Worm (Caenorhabditis elegans) whole organism, L1 larva: ENCODE data around the gene C05C10.7.

Experiments used
- C04F5.9 ChIP-seq: sonication (generic microtip); optimal IDR thresholded peaks from 2 replicates; lab custom pipeline; 2016; ENCODE audit warnings: missing genetic modification characterization, missing compliant biosample characterization
- C16A3.4 ChIP-seq: fragments of 150-350 bp; optimal IDR thresholded peaks from 2 replicates; lab custom pipeline; 2014; ENCODE audit warnings: missing biosample characterization, missing genetic modification characterization
- C34B4.2 ChIP-seq: sonication (generic microtip); optimal IDR thresholded peaks from 2 replicates; lab custom pipeline; 2017; ENCODE audit warnings: mild to moderate bottlenecking, missing genetic modification characterization, missing compliant biosample characterization
- F16B12.6 ChIP-seq: fragments of 150-350 bp; optimal IDR thresholded peaks from 2 replicates; lab custom pipeline; 2014; ENCODE audit warnings: missing biosample characterization, missing genetic modification characterization
- Y116A8C.19 ChIP-seq: sonication (generic microtip); optimal IDR thresholded peaks from 2 replicates; lab custom pipeline; 2016; ENCODE audit warnings: missing compliant biosample characterization, missing genetic modification characterization, borderline replicate concordance
- blmp-1 ChIP-seq: fragments of 150-350 bp; optimal IDR thresholded peaks from 2 replicates; lab custom pipeline; 2014; ENCODE audit warnings: missing biosample characterization, missing genetic modification characterization
- ceh-8 ChIP-seq: fragments of 200-800 bp; sonication (Bioruptor generic); optimal IDR thresholded peaks from 2 replicates; lab custom pipeline; 2018; ENCODE audit warnings: mild to moderate bottlenecking, missing genetic modification characterization, moderate library complexity, missing compliant biosample characterization
- ceh-82 ChIP-seq, 3 experiments: fragments of 150-350 bp in 1 of 3; sonication (generic microtip) in 2 of 3; optimal IDR thresholded peaks; 2 replicates each; lab custom pipeline; 2014 to 2017; ENCODE audit warnings: missing biosample characterization in 3 of 3, missing genetic modification characterization in 3 of 3
- ceh-90 ChIP-seq: sonication (generic microtip); optimal IDR thresholded peaks from 2 replicates; lab custom pipeline; 2016; ENCODE audit warnings: missing genetic modification characterization, missing compliant biosample characterization
- ces-1 ChIP-seq: fragments of 150-350 bp; optimal IDR thresholded peaks from 2 replicates; lab custom pipeline; 2014; ENCODE audit warnings: missing biosample characterization, missing genetic modification reagents, missing genetic modification characterization
- dpl-1 ChIP-seq, 3 experiments: fragments of 150-350 bp in 2 of 3; sonication (generic microtip) in 1 of 3; optimal IDR thresholded peaks; 2 replicates each; lab custom pipeline; 2014 to 2017; ENCODE audit warnings: missing biosample characterization in 3 of 3, missing genetic modification characterization in 3 of 3, missing genetic modification reagents in 3 of 3
- dsc-1 ChIP-seq: sonication (generic microtip); optimal IDR thresholded peaks from 2 replicates; lab custom pipeline; 2016; ENCODE audit warnings: mild to moderate bottlenecking, missing genetic modification characterization, missing compliant biosample characterization
- elt-2 ChIP-seq: sonication (generic microtip); optimal IDR thresholded peaks from 2 replicates; lab custom pipeline; 2016; ENCODE audit warnings: missing genetic modification characterization, mild to moderate bottlenecking, inconsistent platforms, missing compliant biosample characterization, missing genetic modification reagents
- fkh-10 ChIP-seq: sonication (generic microtip); optimal IDR thresholded peaks from 2 replicates; lab custom pipeline; 2017; ENCODE audit warnings: missing biosample characterization, missing genetic modification reagents, missing genetic modification characterization
- hlh-17 ChIP-seq: fragments of 200-800 bp; sonication (Bioruptor generic); optimal IDR thresholded peaks from 2 replicates; lab custom pipeline; 2018; ENCODE audit warnings: missing genetic modification characterization, mild to moderate bottlenecking, missing compliant biosample characterization, moderate library complexity, borderline replicate concordance
- hlh-4 ChIP-seq: sonication (generic microtip); optimal IDR thresholded peaks from 2 replicates; lab custom pipeline; 2016; ENCODE audit warnings: mild to moderate bottlenecking, missing genetic modification characterization, missing compliant biosample characterization
- hpl-2 ChIP-seq: fragments of 150-350 bp; optimal IDR thresholded peaks from 2 replicates; lab custom pipeline; 2014; ENCODE audit warnings: missing biosample characterization, missing genetic modification reagents, missing genetic modification characterization
- irx-1 ChIP-seq: sonication (generic microtip); optimal IDR thresholded peaks from 2 replicates; lab custom pipeline; 2016; ENCODE audit warnings: missing genetic modification characterization, missing compliant biosample characterization
- jun-1 ChIP-seq: fragments of 150-350 bp; optimal IDR thresholded peaks from 2 replicates; lab custom pipeline; 2014; ENCODE audit warnings: missing biosample characterization, missing genetic modification reagents, missing genetic modification characterization
- lin-13 ChIP-seq: fragments of 150-350 bp; optimal IDR thresholded peaks from 2 replicates; lab custom pipeline; 2014; ENCODE audit warnings: missing biosample characterization, missing genetic modification reagents, missing genetic modification characterization
- lin-14 ChIP-seq: fragments of 200-800 bp; sonication (Bioruptor generic); optimal IDR thresholded peaks from 2 replicates; lab custom pipeline; 2018; ENCODE audit warnings: mild to moderate bottlenecking, missing genetic modification characterization, moderate library complexity, missing compliant biosample characterization
- lin-35 ChIP-seq, 2 experiments: fragments of 150-350 bp; optimal IDR thresholded peaks; 2 replicates each; lab custom pipeline; 2014; ENCODE audit warnings: missing biosample characterization in 2 of 2, missing genetic modification characterization in 2 of 2, missing genetic modification reagents in 2 of 2
- lin-39 ChIP-seq: fragments of 150-350 bp; optimal IDR thresholded peaks from 2 replicates; lab custom pipeline; 2014; ENCODE audit warnings: missing biosample characterization, missing genetic modification reagents, missing genetic modification characterization
- lir-3 ChIP-seq: sonication (generic microtip); optimal IDR thresholded peaks from 2 replicates; lab custom pipeline; 2016; ENCODE audit warnings: mild to moderate bottlenecking, missing genetic modification characterization, moderate library complexity, missing compliant biosample characterization; ENCODE audit not compliant: poor library complexity
- mab-9 ChIP-seq: fragments of 200-800 bp; sonication (Bioruptor generic); IDR thresholded peaks from 2 replicates; pipeline ENCODE4 v1.3.6; 2022; ENCODE audit warnings: missing genetic modification reagents, missing genetic modification characterization, missing compliant biosample characterization
- mdl-1 ChIP-seq, 2 experiments: fragments of 150-350 bp; optimal IDR thresholded peaks; 2 replicates each; lab custom pipeline; 2014 to 2017; ENCODE audit warnings: missing biosample characterization in 2 of 2, missing genetic modification characterization in 2 of 2, inconsistent platforms in 1 of 2
- nhr-11 ChIP-seq: fragments of 150-350 bp; optimal IDR thresholded peaks from 2 replicates; lab custom pipeline; 2014; ENCODE audit warnings: missing biosample characterization, missing genetic modification characterization
- nhr-19 ChIP-seq: fragments of 200-800 bp; sonication (Bioruptor generic); conservative IDR thresholded peaks from 2 replicates; pipeline ENCODE4 v1.3.6; 2022; ENCODE audit warnings: missing genetic modification characterization, missing compliant biosample characterization
- nhr-20 ChIP-seq: sonication (generic microtip); optimal IDR thresholded peaks from 2 replicates; lab custom pipeline; 2016; ENCODE audit warnings: mild to moderate bottlenecking, missing genetic modification characterization, missing compliant biosample characterization
- nhr-237 ChIP-seq: fragments of 150-350 bp; optimal IDR thresholded peaks from 2 replicates; lab custom pipeline; 2014; ENCODE audit warnings: missing biosample characterization, missing genetic modification characterization
- nhr-28 ChIP-seq: fragments of 150-350 bp; optimal IDR thresholded peaks from 2 replicates; lab custom pipeline; 2014; ENCODE audit warnings: missing biosample characterization, missing genetic modification characterization
- nhr-71 ChIP-seq: sonication (generic microtip); optimal IDR thresholded peaks from 2 replicates; lab custom pipeline; 2016; ENCODE audit warnings: mild to moderate bottlenecking, missing genetic modification characterization, moderate library complexity, missing compliant biosample characterization
- nhr-76 ChIP-seq: sonication (generic microtip); optimal IDR thresholded peaks from 2 replicates; lab custom pipeline; 2017; ENCODE audit warnings: missing biosample characterization, missing genetic modification characterization
- nhr-77 ChIP-seq: fragments of 150-350 bp; optimal IDR thresholded peaks from 2 replicates; lab custom pipeline; 2014; ENCODE audit warnings: missing biosample characterization, missing genetic modification characterization
- nhr-84 ChIP-seq: sonication (generic microtip); optimal IDR thresholded peaks from 2 replicates; lab custom pipeline; 2017; ENCODE audit warnings: missing biosample characterization, missing genetic modification characterization
- nhr-85 ChIP-seq: sonication (generic microtip); peaks from one replicate; lab custom pipeline; 2016; ENCODE audit warnings: missing genetic modification characterization, inconsistent platforms, missing compliant biosample characterization
- nhr-90 ChIP-seq: sonication (generic microtip); optimal IDR thresholded peaks from 2 replicates; lab custom pipeline; 2016; ENCODE audit warnings: mild to moderate bottlenecking, missing genetic modification characterization, missing compliant biosample characterization; ENCODE audit not compliant: poor library complexity
- pax-3 ChIP-seq: fragments of 200-800 bp; sonication (Bioruptor generic); optimal IDR thresholded peaks from 2 replicates; lab custom pipeline; 2018; ENCODE audit warnings: mild to moderate bottlenecking, missing genetic modification characterization, moderate library complexity, missing compliant biosample characterization
- rnt-1 ChIP-seq: sonication (generic microtip); optimal IDR thresholded peaks from 2 replicates; lab custom pipeline; 2016; ENCODE audit warnings: mild to moderate bottlenecking, missing genetic modification characterization, moderate library complexity, missing compliant biosample characterization
- skn-1 ChIP-seq: fragments of 150-350 bp; optimal IDR thresholded peaks from 2 replicates; lab custom pipeline; 2014; ENCODE audit warnings: missing biosample characterization, missing genetic modification characterization
- snu-23 ChIP-seq: sonication (generic microtip); optimal IDR thresholded peaks from 2 replicates; lab custom pipeline; 2016; ENCODE audit warnings: missing genetic modification characterization, missing compliant biosample characterization
- sup-37 ChIP-seq: fragments of 200-800 bp; sonication (Bioruptor generic); optimal IDR thresholded peaks from 2 replicates; lab custom pipeline; 2018; ENCODE audit warnings: mild to moderate bottlenecking, missing genetic modification characterization, missing compliant biosample characterization
- swsn-7 ChIP-seq: sonication (generic microtip); optimal IDR thresholded peaks from 2 replicates; lab custom pipeline; 2016; ENCODE audit warnings: missing genetic modification characterization, missing compliant biosample characterization
- tlp-1 ChIP-seq: fragments of 150-350 bp; optimal IDR thresholded peaks from 2 replicates; lab custom pipeline; 2014; ENCODE audit warnings: missing biosample characterization, missing genetic modification characterization
- unc-86 ChIP-seq: sonication (generic microtip); optimal IDR thresholded peaks from 2 replicates; lab custom pipeline; 2016; ENCODE audit warnings: missing genetic modification characterization, missing compliant biosample characterization
- zip-4 ChIP-seq: fragments of 200-800 bp; sonication (Bioruptor generic); optimal IDR thresholded peaks from 2 replicates; lab custom pipeline; 2018; ENCODE audit warnings: mild to moderate bottlenecking, missing genetic modification characterization, moderate library complexity, missing compliant biosample characterization
- ztf-11 ChIP-seq, 2 experiments: sonication (generic microtip); optimal IDR thresholded peaks; 2 replicates each; lab custom pipeline; 2016 to 2017; ENCODE audit warnings: missing genetic modification characterization in 2 of 2, missing biosample characterization in 1 of 2, missing compliant biosample characterization in 1 of 2

Gene C05C10.7

ce11 chrII:9933947-9934383 is 4.8 kb downstream of the C05C10.7 start (continued):
- no peak for TF ChIP-seq zip-4 (GFP tag; lab: Kevin White, UChicago)
- no peak for TF ChIP-seq C34B4.2
- TF ChIP-seq C16A3.4 (tag; lab: Kevin White, UChicago) = no peak
- TF ChIP-seq F16B12.6 (tag; lab: Kevin White, UChicago) = no peak
- TF ChIP-seq nhr-90 (tag; lab: Kevin White, UChicago) = peak; percentile 58
- TF ChIP-seq unc-86 (tag; lab: Kevin White, UChicago) = no peak
- TF ChIP-seq ztf-11 (tag; optimal IDR thresholded peaks at IDR 0.05; lab: Kevin White, UChicago) = no peak
- no peak; the same call in none of the 2 replicates for TF ChIP-seq nhr-19
- TF ChIP-seq lin-35 (GFP tag; optimal IDR thresholded peaks at IDR 0.05; lab: Kevin White, UChicago) = peak in 1 of 2 experiments; percentile 1
- TF ChIP-seq nhr-76 (tag; lab: Kevin White, UChicago) = no peak
- no peak for TF ChIP-seq ceh-90 (tag; lab: Kevin White, UChicago)
- TF ChIP-seq nhr-20 (tag; lab: Kevin White, UChicago) = peak; percentile 14
- TF ChIP-seq nhr-84 = no peak
- TF ChIP-seq snu-23 (GFP tag; lab: Kevin White, UChicago) = peak; percentile 48
- TF ChIP-seq nhr-11 (tag; lab: Kevin White, UChicago) = no peak
- TF ChIP-seq ces-1 (GFP tag; lab: Kevin White, UChicago) = no peak
- no peak for TF ChIP-seq ceh-82 (tag; optimal IDR thresholded peaks at IDR 0.05; lab: Kevin White, UChicago)
- peak; percentile 24 for TF ChIP-seq hlh-17 (GFP tag; lab: Kevin White, UChicago)
- no peak for TF ChIP-seq skn-1 (tag; lab: Kevin White, UChicago)
- TF ChIP-seq ceh-8 (GFP tag; lab: Kevin White, UChicago) = no peak
- no peak for TF ChIP-seq hpl-2 (GFP tag; lab: Kevin White, UChicago)
- TF ChIP-seq blmp-1 (tag; lab: Kevin White, UChicago) = no peak
- no peak for TF ChIP-seq swsn-7 (tag; lab: Kevin White, UChicago)

DNA sequence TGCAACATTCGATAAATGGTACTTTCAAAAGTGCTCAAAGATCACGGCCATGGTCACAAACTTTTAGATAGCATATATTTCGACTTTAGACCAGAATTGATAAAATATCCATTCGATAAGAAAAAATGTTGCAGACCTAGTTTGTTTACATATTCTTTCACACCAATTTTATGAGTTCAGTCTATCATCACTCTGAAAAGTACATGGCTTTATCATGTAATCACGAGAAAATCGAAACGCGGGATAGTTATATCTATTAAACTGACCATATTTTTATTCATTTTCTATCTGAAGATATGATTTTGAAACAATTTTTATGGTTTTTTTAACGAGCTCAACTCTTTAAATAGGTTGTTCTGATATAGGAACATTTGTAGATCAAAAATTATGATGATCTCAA is 7.3 kb downstream of the C05C10.7 start, which contains the start of gene pho-11:
Gene pho-11 (plus strand): TSS at position 374 of the 400 bp plus-strand sequence.
- TF ChIP-seq pax-3 (tag; lab: Kevin White, UChicago) = no peak
- no peak for TF ChIP-seq nhr-85 (tag; lab: Kevin White, UChicago)
- TF ChIP-seq dsc-1 (tag; lab: Kevin White, UChicago) = no peak
- TF ChIP-seq lin-39 (tag; lab: Kevin White, UChicago) = no peak
- no peak for TF ChIP-seq nhr-71
- TF ChIP-seq elt-2 (tag; lab: Kevin White, UChicago) = peak; percentile 64

DNA sequence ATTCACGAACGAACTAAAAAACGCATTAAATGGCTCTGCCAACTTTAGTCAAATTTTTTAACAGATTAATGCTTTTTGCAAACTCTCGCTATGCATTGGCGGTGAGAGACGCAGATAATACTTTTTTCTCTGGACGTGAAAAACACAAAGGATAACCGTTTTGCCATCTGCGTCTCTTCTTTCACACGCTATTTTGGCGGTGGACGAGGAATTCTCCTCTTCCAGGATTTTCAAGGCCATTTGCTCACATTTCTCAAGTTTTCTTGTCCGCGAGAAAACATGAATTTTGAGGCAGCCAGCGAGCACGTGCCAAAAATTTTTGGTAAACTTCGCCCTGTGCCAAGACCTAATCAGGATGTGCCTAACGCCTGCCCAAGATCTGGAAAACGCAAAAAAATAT is 7.8 kb downstream of the C05C10.7 start:
- peak; percentile 18 for TF ChIP-seq lin-13
- peak; percentile 39 for TF ChIP-seq irx-1 (tag; lab: Kevin White, UChicago)
- peak; percentile 33 to 41 for TF ChIP-seq lin-35 (GFP tag; optimal IDR thresholded peaks at IDR 0.05; lab: Kevin White, UChicago)
- TF ChIP-seq C04F5.9 (tag; lab: Kevin White, UChicago) = peak; percentile 9
- peak; percentile 35 for TF ChIP-seq dsc-1 (tag; lab: Kevin White, UChicago)
- TF ChIP-seq nhr-85 (tag; lab: Kevin White, UChicago) = peak; percentile 63
- TF ChIP-seq sup-37 (GFP tag; lab: Kevin White, UChicago) = no peak
- peak; percentile 6 for TF ChIP-seq nhr-77
- peak in 1 of 2 experiments; percentile 1 for TF ChIP-seq mdl-1 (tag; optimal IDR thresholded peaks at IDR 0.05; lab: Kevin White, UChicago)
- no peak for TF ChIP-seq Y116A8C.19 (tag; lab: Kevin White, UChicago)
- peak; percentile 82 for TF ChIP-seq lin-14 (GFP tag; lab: Kevin White, UChicago)
- no peak for TF ChIP-seq F16B12.6 (tag; lab: Kevin White, UChicago)
- peak; percentile 57 for TF ChIP-seq nhr-19
- peak; percentile 18 for TF ChIP-seq jun-1 (tag; lab: Kevin White, UChicago)
- TF ChIP-seq nhr-28 (tag; lab: Kevin White, UChicago) = no peak
- TF ChIP-seq ces-1 (GFP tag; lab: Kevin White, UChicago) = no peak
- no peak for TF ChIP-seq hlh-4 (tag; lab: Kevin White, UChicago)
- TF ChIP-seq dpl-1 (GFP tag; optimal IDR thresholded peaks at IDR 0.05; lab: Kevin White, UChicago) = peak; percentile 25 to 45 (median 37)
- TF ChIP-seq swsn-7 (tag; lab: Kevin White, UChicago) = peak; percentile 44
- 0 out of 2 replicates have a peak, but pooled peaks have one; percentile 21 for TF ChIP-seq mab-9 (GFP tag; lab: Robert Waterston, UW)
- TF ChIP-seq fkh-10 (GFP tag; lab: Kevin White, UChicago) = no peak
- TF ChIP-seq lir-3 (tag; lab: Kevin White, UChicago) = peak; percentile 78
- TF ChIP-seq rnt-1 (tag; lab: Kevin White, UChicago) = peak; percentile 84
- TF ChIP-seq blmp-1 (tag; lab: Kevin White, UChicago) = no peak
- TF ChIP-seq ceh-90 (tag; lab: Kevin White, UChicago) = peak; percentile 68
- TF ChIP-seq nhr-237 (tag; lab: Kevin White, UChicago) = no peak
- TF ChIP-seq snu-23 (GFP tag; lab: Kevin White, UChicago) = peak; percentile 59
- no peak for TF ChIP-seq tlp-1 (tag; lab: Kevin White, UChicago)
- peak in 1 of 3 experiments; percentile 18 for TF ChIP-seq ceh-82 (tag; optimal IDR thresholded peaks at IDR 0.05; lab: Kevin White, UChicago)
